Worm (Caenorhabditis elegans): ENCODE data around the gene C05E4.15.

DNA sequence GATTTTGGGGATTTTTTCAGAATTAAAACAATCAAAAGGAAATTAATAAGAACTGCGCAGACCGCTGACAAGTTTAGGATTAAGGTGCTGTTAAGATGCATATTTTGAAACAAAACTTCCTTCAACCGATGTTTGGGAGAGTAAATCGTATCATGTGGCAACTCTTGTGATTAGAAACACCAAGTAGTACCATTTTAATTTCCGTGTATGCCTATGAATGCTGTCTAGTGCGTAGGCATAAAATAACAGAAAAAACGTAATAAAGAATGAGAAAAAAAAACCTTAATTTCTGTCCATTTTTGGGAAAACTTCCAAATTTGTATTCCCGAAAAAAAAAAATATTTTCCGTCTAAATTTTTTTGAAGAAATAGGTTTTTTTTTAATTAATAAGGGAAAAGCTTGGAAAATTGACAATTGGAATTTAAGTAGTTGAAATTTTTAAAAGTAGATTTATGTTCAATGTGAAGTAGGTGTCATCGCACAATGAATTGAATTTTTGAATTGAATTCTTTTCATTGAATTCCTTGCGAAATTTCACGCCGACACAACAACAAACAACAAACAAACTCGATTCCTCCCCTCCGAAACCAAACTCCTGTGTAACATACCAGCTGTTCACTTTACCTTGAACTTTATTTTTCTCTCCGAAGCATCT is 8.3 kb downstream of the C05E4.15 start, which contains the start of the genes str-262 and srp-1:
- TF ChIP-seq eyg-1 (tag; optimal IDR thresholded peaks at IDR 0.05) = no peak
- no peak for TF ChIP-seq ceh-45 (GFP tag; IDR thresholded peaks at IDR 0.05)
- no peak for TF ChIP-seq pha-4 (tag; optimal IDR thresholded peaks at IDR 0.05)
- no peak for TF ChIP-seq lin-11 (tag; optimal IDR thresholded peaks at IDR 0.05)
- no peak for TF ChIP-seq nfya-1 (tag; optimal IDR thresholded peaks at IDR 0.05)
- no peak for TF ChIP-seq ets-4 (tag; optimal IDR thresholded peaks at IDR 0.05)
- TF ChIP-seq elt-2 (tag; optimal IDR thresholded peaks at IDR 0.05) = no peak
- no peak for TF ChIP-seq hlh-13 (GFP tag; optimal IDR thresholded peaks at IDR 0.05)
- no peak for TF ChIP-seq zip-5 (tag; optimal IDR thresholded peaks at IDR 0.05)
- no peak for TF ChIP-seq unc-86 (tag; optimal IDR thresholded peaks at IDR 0.05)

Data from whole organism, late embryonic.